Fruit fly (Drosophila melanogaster): ENCODE measurements around the gene prage.

prage gene

dm6 chrX:1877107-1877736, 103.7 kb downstream of the prage start, which contains the start of the genes CG14817 and CG14805:
CG14817 (minus strand) TSS chrX:1877270.
CG14805 (plus strand) TSS chrX:1877317.
- TF ChIP-seq Sin3A (optimal IDR thresholded peaks at IDR 0.05) = no peak
- TF ChIP-seq h (optimal IDR thresholded peaks at IDR 0.05) = no peak
- TF ChIP-seq ttk (optimal IDR thresholded peaks at IDR 0.05) = no peak
- TF ChIP-seq insv (optimal IDR thresholded peaks at IDR 0.05) = no peak
- no peak for TF ChIP-seq Myc (optimal IDR thresholded peaks at IDR 0.05)
- no peak for TF ChIP-seq psq (optimal IDR thresholded peaks at IDR 0.05)

- TF ChIP-seq h (optimal IDR thresholded peaks at IDR 0.05) = no peak
- TF ChIP-seq Sin3A (optimal IDR thresholded peaks at IDR 0.05) = no peak
- TF ChIP-seq insv (optimal IDR thresholded peaks at IDR 0.05) = no peak
- no peak for TF ChIP-seq Myc (optimal IDR thresholded peaks at IDR 0.05)
- TF ChIP-seq psq (optimal IDR thresholded peaks at IDR 0.05) = no peak
- no peak for TF ChIP-seq ttk (optimal IDR thresholded peaks at IDR 0.05)
Observed at dm6 chrX:1879606-1880110, 106.1 kb downstream of the prage start, which contains the start of gene CG14818. CG14818 (minus strand) TSS chrX:1879774.

DNA sequence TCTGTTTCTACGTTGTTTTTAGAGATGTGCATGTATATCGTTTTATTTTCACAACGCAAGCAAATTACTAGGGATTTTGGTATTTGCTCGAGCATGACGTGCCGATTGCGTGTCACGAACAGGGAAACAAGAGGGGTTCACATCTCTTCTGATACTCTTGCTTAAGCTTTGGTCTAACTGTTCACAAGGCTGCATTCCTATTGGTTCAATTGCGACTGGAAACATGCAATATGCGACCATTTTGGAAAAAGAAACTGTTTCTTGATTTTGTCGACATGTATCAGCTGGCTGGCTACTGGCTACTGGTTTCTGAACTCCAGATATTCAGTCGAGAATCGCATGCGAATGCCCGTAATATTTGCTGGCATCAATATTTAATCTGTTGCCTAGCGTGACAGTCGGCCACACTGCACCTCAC, 106.6 kb downstream of the prage start, which contains the start of gene Coa8:
Gene Coa8, plus strand, starts transcription at position 144 of the 418 bp plus-strand sequence.
- no peak for TF ChIP-seq Myc (optimal IDR thresholded peaks at IDR 0.05)
- TF ChIP-seq Sin3A (optimal IDR thresholded peaks at IDR 0.05) = no peak
- no peak for TF ChIP-seq h (optimal IDR thresholded peaks at IDR 0.05)
- TF ChIP-seq ttk (optimal IDR thresholded peaks at IDR 0.05) = no peak
- no peak for TF ChIP-seq insv (optimal IDR thresholded peaks at IDR 0.05)

- TF ChIP-seq Sin3A (optimal IDR thresholded peaks at IDR 0.05) (no peak), psq (optimal IDR thresholded peaks at IDR 0.05) (no peak), Myc (optimal IDR thresholded peaks at IDR 0.05) (no peak), insv (optimal IDR thresholded peaks at IDR 0.05) (no peak), ttk (optimal IDR thresholded peaks at IDR 0.05) (no peak), h (optimal IDR thresholded peaks at IDR 0.05) (no peak)
Observed at dm6 chrX:1880779-1881178, 107.3 kb downstream of the prage start.

dm6 chrX:1889926-1890325, 116.4 kb downstream of the prage start, which contains the start of the genes trr and mRpL16:
trr (minus strand) TSS chrX:1889950.
mRpL16 (plus strand) TSS chrX:1890256.
- no peak for TF ChIP-seq Sin3A (optimal IDR thresholded peaks at IDR 0.05)
- TF ChIP-seq ttk (optimal IDR thresholded peaks at IDR 0.05) = no peak
- TF ChIP-seq h (optimal IDR thresholded peaks at IDR 0.05) = no peak
- TF ChIP-seq Myc (optimal IDR thresholded peaks at IDR 0.05) = no peak
- TF ChIP-seq insv (optimal IDR thresholded peaks at IDR 0.05) = no peak
- no peak for TF ChIP-seq psq (optimal IDR thresholded peaks at IDR 0.05)

DNA sequence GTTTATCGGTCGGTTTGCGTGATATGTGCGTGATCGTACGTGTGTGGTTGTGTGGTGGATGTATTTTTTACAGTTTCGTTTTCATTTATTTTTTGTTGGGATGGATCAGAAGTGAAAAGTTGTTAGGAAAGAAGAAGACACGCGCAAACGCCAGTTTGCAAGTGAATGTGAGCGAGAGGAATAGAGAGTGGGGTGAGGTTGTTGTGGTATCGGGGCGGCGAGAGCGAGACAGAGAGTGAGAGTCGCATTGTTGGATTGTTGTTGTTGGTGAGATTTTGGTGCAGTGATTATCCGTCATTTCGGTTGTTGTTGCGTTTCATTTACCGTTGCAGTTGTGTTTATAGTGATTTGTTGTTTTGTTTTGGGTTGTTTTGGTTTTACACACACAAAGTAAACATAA, 120.0 kb downstream of the prage start:
- TF ChIP-seq ttk (optimal IDR thresholded peaks at IDR 0.05) (no peak), insv (optimal IDR thresholded peaks at IDR 0.05) (no peak)

DNA sequence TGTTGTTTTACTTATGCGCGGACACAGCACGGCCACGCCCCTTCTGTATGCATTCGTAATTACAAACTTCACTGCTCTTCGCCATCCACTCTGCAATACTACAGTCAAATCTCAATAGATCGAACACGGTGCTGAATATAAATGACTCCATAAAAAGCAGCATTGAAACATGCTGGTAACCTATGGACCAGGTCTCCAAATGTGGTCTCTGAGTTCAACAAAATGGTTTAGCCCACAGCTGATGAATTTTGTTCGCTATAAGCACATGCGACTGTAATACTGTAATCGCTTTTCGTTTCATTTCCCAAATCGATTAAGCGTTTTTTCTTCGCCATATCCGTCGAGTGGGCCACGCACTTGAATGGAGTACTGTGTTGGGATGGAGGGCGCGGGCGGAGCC, 123.9 kb downstream of the prage start:
- TF ChIP-seq Myc (optimal IDR thresholded peaks at IDR 0.05) (no peak), psq (optimal IDR thresholded peaks at IDR 0.05) (no peak), h (optimal IDR thresholded peaks at IDR 0.05) (no peak), ttk (optimal IDR thresholded peaks at IDR 0.05) (no peak), insv (optimal IDR thresholded peaks at IDR 0.05) (no peak), Sin3A (optimal IDR thresholded peaks at IDR 0.05) (no peak)

- no peak for TF ChIP-seq h (optimal IDR thresholded peaks at IDR 0.05)
- no peak for TF ChIP-seq psq (optimal IDR thresholded peaks at IDR 0.05)
- TF ChIP-seq ttk (optimal IDR thresholded peaks at IDR 0.05) = no peak
- TF ChIP-seq insv (optimal IDR thresholded peaks at IDR 0.05) = no peak
- TF ChIP-seq Sin3A (optimal IDR thresholded peaks at IDR 0.05) = no peak
- no peak for TF ChIP-seq Myc (optimal IDR thresholded peaks at IDR 0.05)
Observed at dm6 chrX:1899445-1900085, 126.0 kb downstream of the prage start.

dm6 chrX:1900123-1900818, 126.8 kb downstream of the prage start, which contains the start of gene arm:
arm (minus strand) TSS chrX:1900646.
- TF ChIP-seq h (optimal IDR thresholded peaks at IDR 0.05) (no peak), ttk (optimal IDR thresholded peaks at IDR 0.05) (no peak), insv (optimal IDR thresholded peaks at IDR 0.05) (no peak), Myc (optimal IDR thresholded peaks at IDR 0.05) (no peak), psq (optimal IDR thresholded peaks at IDR 0.05) (no peak), Sin3A (optimal IDR thresholded peaks at IDR 0.05) (no peak)

DNA sequence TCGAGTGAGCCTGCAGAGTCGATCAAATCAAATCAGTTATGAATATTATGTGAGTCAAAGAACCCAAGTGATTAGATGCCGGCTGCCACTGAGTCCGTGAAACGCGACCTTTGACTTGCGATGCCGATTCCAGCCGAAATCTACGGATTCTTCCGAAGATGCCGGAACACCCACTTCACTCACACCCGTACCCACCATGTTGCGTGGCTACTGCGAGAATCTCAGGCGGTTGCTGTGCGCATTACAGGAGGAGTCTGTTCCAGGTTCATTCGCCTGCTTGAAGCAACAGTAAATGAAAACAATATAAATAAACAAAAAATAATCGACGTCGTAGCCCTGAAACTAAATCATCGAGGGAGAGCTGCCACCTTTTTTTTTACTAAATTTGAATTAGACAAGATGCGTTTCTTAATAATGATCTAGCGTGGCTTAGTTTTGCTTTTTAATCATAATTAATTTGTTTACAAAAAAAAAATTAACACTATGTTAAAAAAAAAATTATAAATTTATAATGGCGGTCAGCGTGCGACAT, 128.2 kb downstream of the prage start, which contains the start of gene Ldaf1:
Gene Ldaf1, minus strand, starts transcription at position 307 of the 532 bp plus-strand sequence.
- TF ChIP-seq Myc (optimal IDR thresholded peaks at IDR 0.05) (no peak), ttk (optimal IDR thresholded peaks at IDR 0.05) (no peak), psq (optimal IDR thresholded peaks at IDR 0.05) (no peak), insv (optimal IDR thresholded peaks at IDR 0.05) (no peak), h (optimal IDR thresholded peaks at IDR 0.05) (no peak)

DNA sequence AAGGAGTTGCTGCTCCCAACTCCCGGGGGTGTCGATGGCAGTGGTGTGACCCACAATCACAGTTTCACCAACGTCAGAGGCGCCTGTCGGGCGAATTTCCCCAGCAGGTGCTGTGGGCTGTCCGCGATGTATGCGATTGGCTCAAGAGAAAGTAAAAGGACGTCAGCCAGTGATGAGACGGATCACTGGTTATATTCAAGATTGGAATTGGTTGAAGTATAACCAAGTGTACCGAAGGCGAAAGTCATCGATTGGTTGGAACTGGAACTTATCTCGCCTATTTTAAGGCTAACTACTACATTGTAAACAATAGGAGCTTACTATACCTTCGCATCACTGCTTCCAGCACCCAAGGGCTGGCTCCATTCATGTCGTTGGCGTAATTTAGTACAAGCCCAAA, 129.6 kb downstream of the prage start, which contains the start of gene CG32801:
Gene CG32801, minus strand, starts transcription at position 101 of the 400 bp plus-strand sequence.
- no peak for TF ChIP-seq ttk (optimal IDR thresholded peaks at IDR 0.05)
- TF ChIP-seq h (optimal IDR thresholded peaks at IDR 0.05) = no peak
- no peak for TF ChIP-seq Sin3A (optimal IDR thresholded peaks at IDR 0.05)
- TF ChIP-seq insv (optimal IDR thresholded peaks at IDR 0.05) = no peak
- TF ChIP-seq psq (optimal IDR thresholded peaks at IDR 0.05) = no peak
- no peak for TF ChIP-seq Myc (optimal IDR thresholded peaks at IDR 0.05)
